Fruit fly (Drosophila melanogaster) ovary, adult (tissue): ENCODE measurements around the gene CG10252.

ENCODE experiments used
- CG17801 ChIP-seq: fragments of 200-800 bp; optimal IDR thresholded peaks from 2 replicates; lab custom pipeline; 2019; ENCODE audit warnings: missing biosample characterization, mild to moderate bottlenecking, missing genetic modification characterization, moderate library complexity; ENCODE audit not compliant: partially characterized antibody

Gene CG10252

dm6 chr3R:23696145-23696544, at the start of gene CG10252:
Gene CG10252, minus strand, starts transcription at chr3R:23696245.
- TF ChIP-seq CG17801 (GFP tag; lab: Kevin White, UChicago): no peak

DNA sequence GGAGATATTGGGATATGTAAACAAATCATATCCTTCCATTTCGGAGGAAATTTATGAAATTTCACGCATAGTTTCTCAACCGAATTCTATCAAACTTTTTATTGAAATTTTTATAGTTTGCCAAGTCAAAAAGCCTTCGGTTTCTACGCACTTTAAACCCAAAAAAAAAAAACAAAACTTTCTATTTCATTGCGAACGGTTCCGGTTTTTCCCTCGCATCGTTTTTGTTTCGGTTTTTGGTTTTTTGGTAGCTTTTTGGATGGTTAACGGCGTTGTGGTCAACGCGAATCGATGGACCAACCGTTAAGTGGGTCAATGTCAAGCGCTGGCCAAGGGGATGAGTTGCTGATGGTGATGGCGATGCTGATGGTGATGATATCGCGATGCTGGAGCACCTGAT, 44.9 kb upstream of the CG10252 start:
- no peak for TF ChIP-seq CG17801 (GFP tag; lab: Kevin White, UChicago)

dm6 chr3R:23737676-23738574, 41.9 kb upstream of the CG10252 start:
- no peak for TF ChIP-seq CG17801 (GFP tag; lab: Kevin White, UChicago)

dm6 chr3R:23736365-23736764, 40.3 kb upstream of the CG10252 start:
- no peak for TF ChIP-seq CG17801 (GFP tag; lab: Kevin White, UChicago)

- TF ChIP-seq CG17801 (GFP tag; lab: Kevin White, UChicago): no peak
These were observed 39.6 kb upstream of the CG10252 start for dm6 chr3R:23735648-23736047.

- no peak for TF ChIP-seq CG17801 (GFP tag; lab: Kevin White, UChicago)
These were observed 38.7 kb upstream of the CG10252 start for dm6 chr3R:23734573-23735404.

DNA sequence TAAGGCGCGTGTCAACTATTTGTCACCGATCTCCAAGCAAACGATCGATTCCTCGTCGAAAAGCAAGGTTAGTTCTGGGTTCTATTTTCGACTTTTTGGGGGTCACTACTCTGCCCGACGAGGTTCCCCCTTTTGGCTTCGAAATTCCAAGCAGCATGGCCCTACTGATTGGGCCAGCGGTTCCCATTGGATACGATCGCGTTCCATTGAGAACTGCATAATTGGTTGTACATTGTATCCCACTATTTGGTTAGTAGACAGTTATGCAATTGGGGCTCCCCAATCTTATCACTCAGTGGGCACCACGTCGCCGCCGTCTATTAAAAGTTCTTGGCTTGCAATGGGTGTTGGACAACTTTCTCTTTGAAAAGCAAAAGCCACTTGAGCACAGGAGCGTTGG, 37.7 kb upstream of the CG10252 start:
- no peak for TF ChIP-seq CG17801 (GFP tag; lab: Kevin White, UChicago)

DNA sequence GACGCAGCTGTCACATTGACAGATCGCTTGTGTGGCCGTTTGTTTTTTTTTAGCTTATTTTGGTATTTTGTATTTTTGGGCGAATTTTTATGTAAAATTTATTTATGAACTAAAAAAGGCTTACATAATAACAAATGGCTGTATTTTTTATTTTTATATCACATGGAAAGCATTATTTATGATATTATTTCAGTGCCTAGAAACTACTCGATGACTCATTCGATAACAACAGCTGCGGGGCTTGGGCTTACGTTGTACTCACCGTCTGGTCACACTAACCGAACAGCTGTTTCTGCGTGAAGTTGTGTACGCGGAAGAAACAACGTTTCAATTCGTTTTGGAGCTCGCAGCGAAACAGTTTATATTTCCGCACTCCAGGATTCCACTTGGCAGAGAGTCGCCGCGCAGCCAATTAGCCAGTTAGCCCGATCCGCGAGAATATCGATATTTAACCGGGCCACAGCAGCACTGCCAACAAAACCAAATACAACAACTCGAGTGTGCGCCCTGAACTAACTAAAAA, 37.0 kb upstream of the CG10252 start, which contains the start of the genes Hmgcr and Rpn9:
Hmgcr (plus strand) TSS at position 335 of the 523 bp plus-strand sequence.
Rpn9 (minus strand) TSS at position 473 of the 523 bp plus-strand sequence.
- peak; percentile 37 for TF ChIP-seq CG17801 (GFP tag; lab: Kevin White, UChicago)

DNA sequence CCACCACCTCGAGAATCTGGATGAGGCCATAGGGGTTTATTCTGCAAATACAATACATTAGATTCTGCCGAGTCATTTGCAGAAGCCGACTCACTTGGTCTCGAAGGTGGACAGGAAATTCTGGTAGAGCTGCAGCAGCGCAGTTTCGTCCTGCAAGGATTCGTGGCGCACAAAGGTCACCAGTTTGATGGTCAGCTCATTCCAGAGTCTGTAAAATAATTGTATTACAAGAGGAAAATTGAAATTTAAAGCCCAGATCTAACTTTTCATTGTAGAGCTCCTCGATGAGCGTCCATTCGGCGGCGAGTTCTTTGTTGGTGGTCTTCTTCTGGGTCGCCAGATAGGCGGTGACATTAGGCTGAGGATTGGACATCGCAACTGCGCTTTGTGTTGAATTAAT, 36.5 kb upstream of the CG10252 start:
- no peak for TF ChIP-seq CG17801 (GFP tag; lab: Kevin White, UChicago)

dm6 chr3R:23730472-23730801, 34.4 kb upstream of the CG10252 start:
- TF ChIP-seq CG17801 (GFP tag; lab: Kevin White, UChicago): no peak

DNA sequence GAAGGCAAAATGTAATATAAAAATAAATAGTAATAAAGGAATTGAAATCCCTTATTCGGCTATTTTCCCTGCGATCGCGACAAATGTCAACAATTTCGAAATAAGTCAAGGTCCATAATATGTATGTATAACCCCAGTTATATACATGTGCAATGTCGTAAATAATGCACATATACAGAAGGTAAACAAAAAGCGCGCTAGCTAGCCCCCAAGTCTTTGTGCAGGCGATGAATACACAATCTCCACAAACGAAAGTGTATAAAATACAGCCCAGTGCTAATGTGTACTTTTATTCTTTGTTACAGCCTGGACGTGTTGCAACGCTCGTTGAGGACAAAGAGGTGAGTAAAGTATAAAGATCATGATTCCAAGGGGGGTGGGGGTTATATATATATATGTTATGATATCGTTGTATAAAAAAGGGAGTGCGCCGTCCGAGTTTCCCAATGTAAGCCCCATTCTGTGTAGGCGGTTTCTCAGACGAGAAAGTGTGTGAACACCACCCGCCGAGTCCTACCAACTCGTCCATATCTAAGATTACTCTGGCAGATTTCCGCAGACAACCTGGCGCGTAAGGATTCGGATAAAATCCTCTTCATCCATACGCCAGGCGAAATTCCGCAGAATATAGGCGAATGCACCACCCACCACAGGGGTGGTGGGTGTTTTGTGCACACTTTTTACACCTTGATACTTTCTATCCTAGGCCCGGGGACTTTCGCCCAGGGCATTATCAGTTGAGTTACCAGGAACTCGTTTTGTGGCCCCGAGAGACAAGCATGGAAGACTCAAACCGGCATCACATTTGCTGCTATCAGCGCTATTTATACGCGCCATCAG, 33.8 kb upstream of the CG10252 start:
- TF ChIP-seq CG17801 (GFP tag; lab: Kevin White, UChicago): no peak

DNA sequence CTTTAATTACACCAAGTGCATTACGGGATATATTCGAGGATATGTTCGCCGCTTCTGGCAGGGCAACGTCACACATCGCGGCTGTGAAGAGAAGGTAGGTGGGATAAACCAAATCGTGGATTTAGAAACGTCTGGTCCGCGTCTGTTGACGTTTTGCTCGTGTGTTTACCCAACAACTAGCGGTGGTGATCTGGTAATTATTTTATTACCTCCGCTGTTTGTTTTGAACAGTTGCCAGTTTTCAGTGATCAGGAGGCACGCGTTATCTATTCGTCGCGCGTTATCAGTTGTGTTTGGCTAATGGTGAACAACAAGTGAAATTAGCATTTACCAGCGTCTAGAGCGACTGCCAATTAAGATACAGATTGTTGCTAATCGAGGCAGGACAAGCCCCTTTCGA, 33.0 kb upstream of the CG10252 start:
- no peak for TF ChIP-seq CG17801 (GFP tag; lab: Kevin White, UChicago)

DNA sequence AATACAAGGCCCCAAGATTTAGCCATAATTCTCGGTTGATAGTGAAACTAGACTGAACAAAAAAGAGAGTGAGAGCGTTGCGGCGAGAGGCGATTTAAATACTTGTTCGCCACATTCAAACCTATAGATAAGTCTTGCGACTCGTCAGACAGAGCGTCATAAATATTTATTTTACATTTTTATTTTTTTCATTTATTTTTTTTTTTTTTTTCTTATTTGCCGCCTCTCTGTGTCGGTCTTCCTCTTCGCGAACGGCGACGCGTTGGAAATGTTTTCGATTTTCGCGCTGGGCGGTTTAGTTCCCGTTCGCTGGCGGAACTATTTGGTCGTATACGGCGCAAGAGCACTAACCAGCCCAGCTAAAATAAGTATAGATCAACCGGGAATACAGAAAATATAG, 32.0 kb upstream of the CG10252 start:
- TF ChIP-seq CG17801 (GFP tag; lab: Kevin White, UChicago): peak; percentile 69

DNA sequence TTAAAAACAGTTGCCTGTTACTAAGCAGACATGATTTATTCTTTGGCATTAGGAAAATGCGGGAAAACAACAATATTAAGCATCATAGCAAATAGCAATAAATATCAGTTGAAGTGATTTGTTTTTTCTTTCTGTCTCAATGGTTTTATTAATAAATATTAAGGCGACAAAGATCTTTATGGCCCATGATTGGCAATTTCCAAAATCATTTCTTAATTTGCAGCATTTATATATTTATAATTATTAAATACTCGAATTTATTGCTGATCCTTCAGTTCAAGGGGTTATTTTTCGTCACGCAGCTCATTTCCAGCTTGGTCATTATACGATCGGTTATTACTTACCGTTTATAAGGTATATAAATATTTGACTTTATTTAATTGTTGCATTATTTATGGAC, 31.6 kb upstream of the CG10252 start:
- no peak for TF ChIP-seq CG17801 (GFP tag; lab: Kevin White, UChicago)
